Fruit fly (Drosophila melanogaster): ENCODE data around the gene ng3.

DNA sequence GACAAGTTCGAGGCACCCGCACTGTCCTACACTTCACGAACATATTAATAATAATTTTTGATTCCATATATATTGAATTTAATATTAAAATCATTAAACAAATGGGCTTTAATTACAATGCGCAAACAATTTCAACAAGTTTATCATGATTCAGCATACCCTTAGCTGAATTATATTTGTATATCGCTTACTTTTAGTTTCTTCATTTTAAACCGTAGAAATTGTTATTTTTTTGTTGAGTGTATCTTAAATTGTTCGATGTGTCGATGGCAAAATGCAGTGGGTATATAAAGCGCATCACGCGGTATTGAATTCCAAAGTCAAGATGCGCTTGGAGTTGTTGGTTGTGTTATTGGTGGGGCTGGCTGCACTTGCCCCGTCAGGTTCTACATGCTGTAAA, 7.9 kb upstream of the ng3 start, which contains the start of gene Sgs4:
- TF ChIP-seq Abd-B (GFP tag; optimal IDR thresholded peaks at IDR 0.05): no peak
- TF ChIP-seq Dfd (GFP tag; optimal IDR thresholded peaks at IDR 0.05): no peak
- TF ChIP-seq CG32264 (GFP tag; optimal IDR thresholded peaks at IDR 0.05): no peak
- no peak for TF ChIP-seq ey (GFP tag; optimal IDR thresholded peaks at IDR 0.05)
- no peak for TF ChIP-seq Rel (GFP tag; optimal IDR thresholded peaks at IDR 0.05)
- no peak for TF ChIP-seq Rel (tag; optimal IDR thresholded peaks at IDR 0.05)
- no peak for TF ChIP-seq Hnf4 (GFP tag; optimal IDR thresholded peaks at IDR 0.05)
- no peak for TF ChIP-seq HLH106 (tag; optimal IDR thresholded peaks at IDR 0.05)
- TF ChIP-seq pan (optimal IDR thresholded peaks at IDR 0.05): no peak
- TF ChIP-seq Myc (optimal IDR thresholded peaks at IDR 0.05): no peak
